Worm (Caenorhabditis elegans): ENCODE data around the gene gln-6.

ce11 chrIV:9744905-9745304, 4.2 kb upstream of the gln-6 start, which contains the start of gene C28D4.4:
- TF ChIP-seq nhr-76 (tag; optimal IDR thresholded peaks at IDR 0.05) (no peak), mep-1 (tag; optimal IDR thresholded peaks at IDR 0.05) (no peak), lsy-2 (tag; optimal IDR thresholded peaks at IDR 0.05) (no peak), blmp-1 (tag; optimal IDR thresholded peaks at IDR 0.05) (no peak), drap-1 (GFP tag; optimal IDR thresholded peaks at IDR 0.05) (no peak), unc-120 (tag; optimal IDR thresholded peaks at IDR 0.05; ENCODE audit: poor library complexity, severe bottlenecking) (no peak), nhr-237 (tag; optimal IDR thresholded peaks at IDR 0.05) (no peak), ces-1 (GFP tag; optimal IDR thresholded peaks at IDR 0.05) (no peak), lin-32 (GFP tag; optimal IDR thresholded peaks at IDR 0.05) (no peak), ztf-11 (tag; optimal IDR thresholded peaks at IDR 0.05) (no peak), sptf-1 (tag; optimal IDR thresholded peaks at IDR 0.05) (no peak), nhr-12 (tag; optimal IDR thresholded peaks at IDR 0.05) (no peak), lin-13 (tag; optimal IDR thresholded peaks at IDR 0.05) (no peak)

Measured in whole organism, mixed stage, embryonic.